Worm (Caenorhabditis elegans) whole organism, L4/young adult: ENCODE data around the gene prp-21.

ENCODE experiments used
- W03F9.2 ChIP-seq: fragments of 150-350 bp; optimal IDR thresholded peaks from 2 replicates; lab custom pipeline; 2014; ENCODE audit warnings: missing biosample characterization, missing genetic modification characterization
- dao-5 ChIP-seq: sonication (generic microtip); optimal IDR thresholded peaks from 2 replicates; lab custom pipeline; 2016; ENCODE audit warnings: missing genotype, missing genetic modification characterization, moderate library complexity, missing compliant biosample characterization
- him-1 ChIP-seq: sonication (generic microtip); optimal IDR thresholded peaks from 2 replicates; lab custom pipeline; 2016; ENCODE audit warnings: missing genotype, missing genetic modification reagents, missing genetic modification characterization, missing compliant biosample characterization

- TF ChIP-seq him-1 (no peak), W03F9.2 (tag; lab: Kevin White, UChicago) (no peak), dao-5 (tag; lab: Kevin White, UChicago) (no peak)
Observed at ce11 chrII:512630-513029, 28.0 kb downstream of the prp-21 start.
